Worm (Caenorhabditis elegans) whole organism, early embryonic: Measurements from ENCODE around the gene clec-35.

Source experiments
- B0310.2 ChIP-seq: sonication (generic microtip); optimal IDR thresholded peaks from 2 replicates; lab custom pipeline; 2016; ENCODE audit warnings: mild to moderate bottlenecking, missing genetic modification characterization, missing compliant biosample characterization
- F13C5.2 ChIP-seq: sonication (generic microtip); optimal IDR thresholded peaks from 2 replicates; lab custom pipeline; 2017; ENCODE audit warnings: mild to moderate bottlenecking, missing genetic modification characterization, inconsistent platforms, missing compliant biosample characterization
- aly-1 ChIP-seq: sonication (generic microtip); optimal IDR thresholded peaks from 2 replicates; lab custom pipeline; 2016; ENCODE audit warnings: missing genetic modification characterization, missing compliant biosample characterization
- ama-1 ChIP-seq: fragments of 150-350 bp; optimal IDR thresholded peaks from 2 replicates; lab custom pipeline; 2014
- ceh-36 ChIP-seq: sonication (generic microtip); optimal IDR thresholded peaks from 2 replicates; lab custom pipeline; 2016; ENCODE audit warnings: missing genetic modification characterization, inconsistent platforms, missing compliant biosample characterization
- ets-7 ChIP-seq: sonication (generic microtip); optimal IDR thresholded peaks from 2 replicates; lab custom pipeline; 2016; ENCODE audit warnings: missing genotype, missing genetic modification characterization, missing compliant biosample characterization
- hmbx-1 ChIP-seq: sonication (generic microtip); optimal IDR thresholded peaks from 2 replicates; lab custom pipeline; 2016; ENCODE audit warnings: mild to moderate bottlenecking, missing genetic modification characterization, missing compliant biosample characterization
- pes-1 ChIP-seq: fragments of 200-800 bp; sonication (Bioruptor generic); IDR thresholded peaks from 2 replicates; pipeline ENCODE4 v1.3.6; 2022; ENCODE audit warnings: missing genetic modification reagents, missing genetic modification characterization, missing compliant biosample characterization
- scrt-1 ChIP-seq: fragments of 200-800 bp; sonication (Bioruptor generic); IDR thresholded peaks from 2 replicates; pipeline ENCODE4 v1.3.6; 2022; ENCODE audit warnings: missing genetic modification characterization, missing compliant biosample characterization
- sea-1 ChIP-seq: fragments of 200-800 bp; sonication (Bioruptor generic); conservative IDR thresholded peaks from 2 replicates; pipeline ENCODE4 v1.3.6; 2022; ENCODE audit warnings: missing genetic modification characterization, missing compliant biosample characterization
- tbx-11 ChIP-seq: fragments of 200-800 bp; sonication (Bioruptor generic); IDR thresholded peaks from 2 replicates; pipeline ENCODE4 v1.3.6; 2022; ENCODE audit warnings: missing genetic modification characterization, missing compliant biosample characterization
- tra-4 ChIP-seq: sonication (generic microtip); optimal IDR thresholded peaks from 2 replicates; lab custom pipeline; 2017; ENCODE audit warnings: missing genetic modification characterization, missing compliant biosample characterization

- no peak for TF ChIP-seq pes-1 (GFP tag; lab: Robert Waterston, UW)
- no peak for TF ChIP-seq ceh-36
- TF ChIP-seq ama-1 (lab: Kevin White, UChicago): no peak
- no peak for TF ChIP-seq F13C5.2 (tag; lab: Kevin White, UChicago)
- no peak for TF ChIP-seq scrt-1 (GFP tag; lab: Robert Waterston, UW)
- TF ChIP-seq B0310.2 (tag; lab: Kevin White, UChicago): no peak
- no peak for TF ChIP-seq tbx-11 (GFP tag; lab: Robert Waterston, UW)
- no peak for TF ChIP-seq tra-4
- TF ChIP-seq hmbx-1 (tag; lab: Kevin White, UChicago): no peak
- TF ChIP-seq sea-1 (GFP tag; lab: Robert Waterston, UW): no peak
- no peak for TF ChIP-seq ets-7 (tag; lab: Kevin White, UChicago)
- no peak for TF ChIP-seq aly-1
These were observed 48.9 kb upstream of the clec-35 start, which contains the start of gene srd-68 for ce11 chrV:16902726-16903125.
